Fruit fly (Drosophila melanogaster): ENCODE results near the gene CG33159.

DNA sequence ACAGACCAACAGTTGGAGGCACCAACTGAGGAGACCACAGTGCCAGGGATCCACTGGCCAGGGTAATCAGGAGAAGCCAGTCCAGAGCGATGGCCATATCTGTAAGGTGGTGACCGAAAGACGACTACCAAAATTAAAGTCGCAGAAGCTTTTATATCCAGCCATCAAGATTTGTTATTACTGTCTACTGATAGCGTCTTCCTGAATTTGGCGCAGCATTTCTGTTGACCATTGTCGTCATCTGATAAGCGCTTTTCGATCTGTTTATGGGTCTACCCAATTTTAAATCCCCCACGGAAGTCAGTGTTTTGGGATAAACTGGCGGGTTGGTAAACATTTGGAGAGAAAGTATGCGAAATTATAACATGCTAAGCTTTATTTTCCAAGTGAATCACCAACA, 31.8 kb downstream of the CG33159 start, which contains the start of gene CG14963:
- TF ChIP-seq CG13296 (GFP tag; optimal IDR thresholded peaks at IDR 0.05) = no peak
- TF ChIP-seq Drgx (GFP tag; IDR thresholded peaks at IDR 0.05) = no peak
- no peak for TF ChIP-seq CG32532 (GFP tag; IDR thresholded peaks at IDR 0.05)
